Worm (Caenorhabditis elegans): Measurements from ENCODE around the gene W05H9.2.

The W05H9.2 gene

DNA sequence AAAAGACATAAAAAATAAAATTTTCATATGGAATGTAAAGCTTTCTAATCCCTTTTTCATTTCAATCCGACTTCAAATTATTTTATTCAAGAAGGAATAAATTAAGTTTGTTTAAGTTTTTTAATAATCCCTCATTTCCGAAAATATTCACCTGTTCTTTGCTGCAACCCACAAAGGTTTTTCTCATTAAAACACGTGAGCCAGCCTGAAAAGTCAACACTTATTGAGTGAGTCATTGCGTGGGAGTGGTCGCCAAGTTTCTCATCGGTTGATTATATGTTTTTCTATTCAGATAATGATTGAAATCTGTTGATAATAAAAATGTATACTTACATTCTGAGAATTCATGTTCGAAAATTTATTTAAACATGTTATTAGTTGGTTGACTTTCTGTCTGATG is 21.3 kb upstream of the W05H9.2 start (continued):
- TF ChIP-seq blmp-1 (tag; optimal IDR thresholded peaks at IDR 0.05) (no peak), unc-62 (GFP tag; optimal IDR thresholded peaks at IDR 0.05) (no peak), nhr-76 (tag; optimal IDR thresholded peaks at IDR 0.05) (no peak), dsc-1 (tag; optimal IDR thresholded peaks at IDR 0.05) (peak; percentile 59), C04F5.9 (tag; optimal IDR thresholded peaks at IDR 0.05) (no peak), nhr-20 (tag; optimal IDR thresholded peaks at IDR 0.05) (peak; percentile 2)

DNA sequence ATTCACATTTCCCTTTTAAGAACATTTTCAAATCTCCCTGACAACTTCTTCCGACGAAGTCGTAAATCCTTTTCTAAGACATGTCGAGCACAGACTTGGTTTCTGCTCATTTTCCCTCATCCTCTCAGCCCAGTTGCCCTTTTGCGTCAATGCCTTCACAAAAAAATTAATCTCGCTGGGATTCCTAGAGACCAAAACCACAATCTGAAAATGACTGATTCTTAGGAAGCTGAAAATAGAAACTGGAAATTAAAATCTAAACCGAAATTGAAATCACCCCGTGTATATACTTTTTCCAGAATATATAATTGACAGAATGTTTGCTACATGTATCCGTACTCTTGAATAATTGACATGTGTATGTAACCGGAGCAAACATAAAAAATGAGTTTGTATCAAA is 19.8 kb upstream of the W05H9.2 start:
- TF ChIP-seq efl-1 (optimal IDR thresholded peaks at IDR 0.05) (no peak), efl-1 (GFP tag; optimal IDR thresholded peaks at IDR 0.05 in 1 of 2) (no peak), nhr-19 (GFP tag; conservative IDR thresholded peaks at IDR 0.05) (no peak), sup-37 (GFP tag; optimal IDR thresholded peaks at IDR 0.05) (no peak), lin-13 (GFP tag; optimal IDR thresholded peaks at IDR 0.05) (no peak), nhr-12 (tag; optimal IDR thresholded peaks at IDR 0.05) (no peak), nhr-47 (tag; optimal IDR thresholded peaks at IDR 0.05) (peak; percentile 25), sox-4 (tag; optimal IDR thresholded peaks at IDR 0.05) (no peak), nhr-237 (tag; optimal IDR thresholded peaks at IDR 0.05) (no peak), nhr-20 (tag; optimal IDR thresholded peaks at IDR 0.05) (no peak), nhr-28 (tag; optimal IDR thresholded peaks at IDR 0.05) (no peak), vab-15 (tag; optimal IDR thresholded peaks at IDR 0.05) (no peak), nhr-71 (tag; optimal IDR thresholded peaks at IDR 0.05) (peak; percentile 11), lin-14 (GFP tag; optimal IDR thresholded peaks at IDR 0.05) (peak; percentile 5), dsc-1 (tag; optimal IDR thresholded peaks at IDR 0.05) (peak; percentile 83), pqm-1 (tag; optimal IDR thresholded peaks at IDR 0.05) (no peak), fkh-8 (tag; optimal IDR thresholded peaks at IDR 0.05) (peak; percentile 61)

DNA sequence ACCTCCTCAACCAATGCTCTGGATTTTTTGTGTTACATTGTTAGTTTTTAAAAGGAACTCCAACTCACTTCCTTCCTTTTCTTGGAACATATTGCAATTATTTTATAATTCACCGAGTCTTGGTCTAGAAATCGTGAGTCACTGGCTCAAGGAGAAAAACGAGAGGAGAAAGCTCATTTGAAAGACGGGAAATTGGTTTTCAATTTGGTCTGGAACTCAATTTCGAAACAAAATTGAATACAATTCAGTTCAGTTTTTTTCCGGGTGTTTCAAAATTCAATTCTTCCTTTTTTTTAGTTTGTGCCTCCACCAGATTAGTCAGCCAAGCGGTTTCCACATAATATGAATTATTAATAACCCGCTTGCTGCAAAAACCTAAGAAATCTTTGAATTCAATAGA is 19.0 kb upstream of the W05H9.2 start:
- TF ChIP-seq efl-1 (optimal IDR thresholded peaks at IDR 0.05) (no peak), efl-1 (GFP tag; optimal IDR thresholded peaks at IDR 0.05 in 1 of 2) (no peak), F16B12.6 (tag; optimal IDR thresholded peaks at IDR 0.05) (no peak), aha-1 (tag; optimal IDR thresholded peaks at IDR 0.05) (no peak), sptf-1 (tag; optimal IDR thresholded peaks at IDR 0.05) (no peak), ceh-90 (tag; optimal IDR thresholded peaks at IDR 0.05) (no peak), ces-1 (GFP tag; optimal IDR thresholded peaks at IDR 0.05) (peak; percentile 47), nhr-12 (tag; optimal IDR thresholded peaks at IDR 0.05) (no peak), nhr-11 (tag; optimal IDR thresholded peaks at IDR 0.05) (no peak), unc-98 (GFP tag; IDR thresholded peaks at IDR 0.05) (no peak), nhr-76 (tag; optimal IDR thresholded peaks at IDR 0.05) (no peak), mef-2 (tag; optimal IDR thresholded peaks at IDR 0.05) (no peak), dpl-1 (GFP tag; optimal IDR thresholded peaks at IDR 0.05) (no peak), mab-9 (GFP tag; IDR thresholded peaks at IDR 0.05) (no peak), dsc-1 (tag; optimal IDR thresholded peaks at IDR 0.05) (no peak), lin-14 (GFP tag; optimal IDR thresholded peaks at IDR 0.05) (peak; percentile 57), vab-15 (tag; optimal IDR thresholded peaks at IDR 0.05) (no peak), lir-3 (tag; optimal IDR thresholded peaks at IDR 0.05; ENCODE audit: poor library complexity) (no peak), hlh-4 (tag; optimal IDR thresholded peaks at IDR 0.05) (no peak), irx-1 (tag; optimal IDR thresholded peaks at IDR 0.05) (no peak), sox-4 (tag; optimal IDR thresholded peaks at IDR 0.05) (no peak), zip-4 (GFP tag; optimal IDR thresholded peaks at IDR 0.05) (no peak), zag-1 (tag; optimal IDR thresholded peaks at IDR 0.05) (peak; percentile 42), nhr-71 (tag; optimal IDR thresholded peaks at IDR 0.05) (no peak), nhr-84 (tag; optimal IDR thresholded peaks at IDR 0.05) (no peak), fkh-8 (tag; optimal IDR thresholded peaks at IDR 0.05) (peak; percentile 25), lin-35 (GFP tag; optimal IDR thresholded peaks at IDR 0.05) (no peak), tbx-2 (tag; optimal IDR thresholded peaks at IDR 0.05) (peak; percentile 35), lsy-2 (tag; optimal IDR thresholded peaks at IDR 0.05) (peak in 1 of 2 experiments; percentile 0), fkh-10 (GFP tag; optimal IDR thresholded peaks at IDR 0.05) (peak; percentile 11), lin-15B (tag; optimal IDR thresholded peaks at IDR 0.05) (no peak)

All from whole organism, L1 larva.